Worm (Caenorhabditis elegans) whole organism, L4 larva: ENCODE measurements around the gene Y2H9A.4.
"Not testable (repeated sequence)": the region's sequence is repeated elsewhere in the genome, so short reads cannot be mapped to it uniquely, and the experiment has no call there.

Experiments
- F37D6.2 ChIP-seq: sonication (generic microtip); optimal IDR thresholded peaks from 2 replicates; lab custom pipeline; 2016; ENCODE audit warnings: mild to moderate bottlenecking, missing genetic modification characterization, missing compliant biosample characterization
- aly-2 ChIP-seq: sonication (generic microtip); optimal IDR thresholded peaks from 2 replicates; lab custom pipeline; 2018; ENCODE audit warnings: missing biosample characterization, missing genetic modification characterization
- ama-1 ChIP-seq: fragments of 150-350 bp; optimal IDR thresholded peaks from 2 replicates; lab custom pipeline; 2014; ENCODE audit warnings: inconsistent platforms, mixed read lengths
- ceh-82 ChIP-seq: sonication (generic microtip); optimal IDR thresholded peaks from 2 replicates; lab custom pipeline; 2017; ENCODE audit warnings: missing biosample characterization, missing genetic modification characterization
- lin-15B ChIP-seq: fragments of 150-350 bp; sonication (generic microtip); optimal IDR thresholded peaks from 3 replicates; lab custom pipeline; 2014; ENCODE audit warnings: missing biosample characterization, missing genetic modification characterization
- madf-9 ChIP-seq: fragments of 200-800 bp; sonication (Bioruptor generic); conservative IDR thresholded peaks from 2 replicates; pipeline ENCODE4 v1.3.6; 2022; ENCODE audit warnings: missing genetic modification reagents, missing genetic modification characterization, missing compliant biosample characterization
- mxl-2 ChIP-seq: fragments of 200-800 bp; sonication (Bioruptor generic); conservative IDR thresholded peaks from 2 replicates; pipeline ENCODE4 v1.3.6; 2022; ENCODE audit warnings: missing genetic modification reagents, missing genetic modification characterization, missing compliant biosample characterization
- nhr-6 ChIP-seq: fragments of 150-350 bp; optimal IDR thresholded peaks from 2 replicates; lab custom pipeline; 2014; ENCODE audit warnings: missing biosample characterization, missing genetic modification characterization
- saeg-2 ChIP-seq: fragments of 200-800 bp; sonication (Bioruptor generic); IDR thresholded peaks from 2 replicates; pipeline ENCODE4 v1.3.6; 2022; ENCODE audit warnings: missing genetic modification reagents, missing genetic modification characterization, missing compliant biosample characterization
- vab-7 ChIP-seq: fragments of 200-800 bp; sonication (Bioruptor generic); IDR thresholded peaks from 2 replicates; pipeline ENCODE4 v1.3.6; 2022; ENCODE audit warnings: missing genetic modification reagents, missing genetic modification characterization, missing compliant biosample characterization
- zag-1 ChIP-seq: fragments of 150-350 bp; optimal IDR thresholded peaks from 2 replicates; lab custom pipeline; 2014; ENCODE audit warnings: missing biosample characterization, missing genetic modification characterization
- zip-11 ChIP-seq: fragments of 200-800 bp; sonication (Bioruptor generic); IDR thresholded peaks from 2 replicates; pipeline ENCODE4 v1.3.6; 2022; ENCODE audit warnings: missing genetic modification characterization, missing compliant biosample characterization

- TF ChIP-seq ama-1 (lab: Kevin White, UChicago); F37D6.2 (tag; lab: Kevin White, UChicago); ceh-82 (tag; lab: Kevin White, UChicago); vab-7 (GFP tag; lab: Robert Waterston, UW); nhr-6 (tag; lab: Kevin White, UChicago); zag-1 (tag; lab: Kevin White, UChicago); madf-9 (GFP tag; lab: Robert Waterston, UW); saeg-2 (GFP tag; lab: Robert Waterston, UW); aly-2 (tag; lab: Kevin White, UChicago); mxl-2; lin-15B; zip-11 (GFP tag; lab: Robert Waterston, UW): not testable (repeated sequence)
Measured at ce11 chrV:13440290-13440689, 5.4 kb upstream of the Y2H9A.4 start.
